Worm (Caenorhabditis elegans) whole organism, L3 larva: ENCODE results near the gene F13D12.10.
A peak's percentile ranks its signal among the peaks of the same experiment; 100 is the strongest.

Experiments used
- aly-2 ChIP-seq: fragments of 150-350 bp; optimal IDR thresholded peaks from 2 replicates; lab custom pipeline; 2014; ENCODE audit warnings: missing biosample characterization, missing genetic modification characterization
- ama-1 ChIP-seq: fragments of 150-350 bp; optimal IDR thresholded peaks from 2 replicates; lab custom pipeline; 2018
- elt-2 ChIP-seq: sonication (generic microtip); optimal IDR thresholded peaks from 2 replicates; lab custom pipeline; 2016; ENCODE audit warnings: missing genetic modification reagents, mild to moderate bottlenecking, missing genetic modification characterization, missing compliant biosample characterization
- fos-1 ChIP-seq: fragments of 150-350 bp; optimal IDR thresholded peaks from 2 replicates; lab custom pipeline; 2014; ENCODE audit warnings: missing biosample characterization, missing genetic modification characterization
- jun-1 ChIP-seq: fragments of 150-350 bp; optimal IDR thresholded peaks from 2 replicates; lab custom pipeline; 2014; ENCODE audit warnings: missing biosample characterization, missing genetic modification reagents, missing genetic modification characterization
- lin-39 ChIP-seq: fragments of 150-350 bp; optimal IDR thresholded peaks from 2 replicates; lab custom pipeline; 2018; ENCODE audit warnings: missing biosample characterization, missing genetic modification reagents, missing genetic modification characterization
- mdl-1 ChIP-seq: fragments of 150-350 bp; optimal IDR thresholded peaks from 2 replicates; lab custom pipeline; 2014; ENCODE audit warnings: missing biosample characterization, missing genetic modification characterization
- nfya-1 ChIP-seq: sonication (generic microtip); optimal IDR thresholded peaks from 2 replicates; lab custom pipeline; 2017; ENCODE audit warnings: missing genetic modification characterization, mild to moderate bottlenecking, missing compliant biosample characterization, antibody characterized with exemption, moderate library complexity; ENCODE audit not compliant: insufficient read depth
- nhr-12 ChIP-seq: fragments of 150-350 bp; optimal IDR thresholded peaks from 2 replicates; lab custom pipeline; 2014; ENCODE audit warnings: missing biosample characterization, missing genetic modification characterization
- nhr-23 ChIP-seq: fragments of 150-350 bp; optimal IDR thresholded peaks from 2 replicates; lab custom pipeline; 2014; ENCODE audit warnings: missing biosample characterization, missing genetic modification reagents, missing genetic modification characterization
- snpc-4 ChIP-seq: fragments of 150-350 bp; optimal IDR thresholded peaks from 2 replicates; lab custom pipeline; 2014; ENCODE audit warnings: missing biosample characterization, missing genetic modification characterization
- unc-39 ChIP-seq: sonication (generic microtip); optimal IDR thresholded peaks from 4 replicates; lab custom pipeline; 2017; ENCODE audit warnings: missing biosample characterization, missing genetic modification characterization
- unc-62 ChIP-seq: fragments of 150-350 bp; sonication (generic microtip); optimal IDR thresholded peaks from 4 replicates; lab custom pipeline; 2014; ENCODE audit warnings: missing biosample characterization, missing genetic modification reagents, missing genetic modification characterization

DNA sequence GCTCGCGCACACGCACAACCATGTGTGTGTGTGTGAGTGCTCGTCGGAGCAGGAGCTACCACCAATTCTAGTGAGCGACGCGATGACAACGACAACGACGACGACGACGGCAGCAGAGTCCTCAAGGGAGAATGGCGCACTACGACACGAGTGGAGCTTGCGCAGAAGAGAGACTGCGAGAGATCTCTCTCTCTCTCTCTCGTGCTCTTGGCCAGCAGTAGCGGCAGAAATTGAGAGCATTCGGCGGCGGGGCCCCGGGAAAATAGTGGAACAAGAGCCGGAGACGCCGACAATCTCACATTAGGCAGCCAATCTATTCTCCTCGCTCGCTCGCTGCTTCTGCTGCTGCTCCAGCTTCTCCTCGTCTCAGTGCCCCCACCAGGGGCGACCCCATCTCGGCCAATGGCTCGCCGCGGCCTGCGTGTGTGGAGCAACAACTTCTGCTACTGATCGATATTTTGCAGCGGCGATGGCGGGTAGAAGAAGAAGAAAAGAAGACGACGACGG is 33.2 kb downstream of the F13D12.10 start:
- no peak for TF ChIP-seq jun-1
- peak; percentile 15 for TF ChIP-seq mdl-1 (tag; lab: Kevin White, UChicago)
- TF ChIP-seq ama-1 (lab: Kevin White, UChicago), result peak; percentile 69
- no peak for TF ChIP-seq nhr-23 (tag; lab: Kevin White, UChicago)
- TF ChIP-seq nhr-12 (tag; lab: Kevin White, UChicago), result no peak
- peak; percentile 92 for TF ChIP-seq lin-39 (tag; lab: Kevin White, UChicago)
- TF ChIP-seq elt-2 (tag; lab: Kevin White, UChicago), result no peak
- TF ChIP-seq fos-1 (tag; lab: Kevin White, UChicago), result no peak
- TF ChIP-seq aly-2 (tag; lab: Kevin White, UChicago), result no peak
- no peak for TF ChIP-seq unc-39 (tag; lab: Kevin White, UChicago)
- TF ChIP-seq nfya-1 (tag; lab: Kevin White, UChicago), result peak; percentile 90
- TF ChIP-seq unc-62 (GFP tag; lab: Kevin White, UChicago), result no peak
- peak; percentile 8 for TF ChIP-seq snpc-4 (tag; lab: Kevin White, UChicago)
